Fruit fly (Drosophila melanogaster) whole organism, embryonic: ENCODE results near the gene Ugt35D1.

Experiments
- CG12769 ChIP-seq: fragments of 200-800 bp; sonication (Bioruptor generic); optimal IDR thresholded peaks from 2 replicates; lab custom pipeline; 2019; ENCODE audit warnings: missing biosample characterization, mild to moderate bottlenecking, missing genetic modification characterization, moderate library complexity
- br ChIP-seq: fragments of >200 bp; optimal IDR thresholded peaks from 2 replicates; lab custom pipeline; 2017
- fd102C ChIP-seq: fragments of 200-800 bp; sonication (Bioruptor generic); optimal IDR thresholded peaks from 2 replicates; lab custom pipeline; 2018; ENCODE audit warnings: missing biosample characterization, mild to moderate bottlenecking, missing genetic modification characterization, moderate library complexity
- jumu ChIP-seq: fragments of 200-800 bp; sonication (Bioruptor generic); optimal IDR thresholded peaks from 3 replicates; lab custom pipeline; 2016; ENCODE audit warnings: missing biosample characterization, missing genetic modification characterization

DNA sequence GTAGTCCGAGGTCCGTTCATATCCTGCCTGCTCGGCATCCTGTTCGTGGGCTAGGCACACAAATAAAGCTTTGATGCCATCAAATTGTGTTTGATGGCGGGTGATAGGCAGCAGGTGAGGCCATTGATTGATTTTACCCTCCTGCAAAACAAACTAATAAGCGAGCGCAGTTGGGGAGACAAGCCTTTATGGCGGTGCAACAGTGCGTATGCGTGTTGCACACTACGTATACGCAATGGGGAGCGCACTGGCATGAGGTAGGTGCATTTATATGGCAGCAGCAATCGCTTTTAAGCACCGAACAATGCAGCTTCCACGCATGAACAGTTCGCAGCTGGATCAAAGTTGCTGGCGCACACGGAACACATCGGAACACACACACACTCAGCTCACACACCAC is 14.6 kb downstream of the Ugt35D1 start:
- TF ChIP-seq fd102C (no peak), CG12769 (tag; lab: Kevin White, UChicago) (no peak), br (lab: Kevin White, UChicago) (no peak), jumu (GFP tag; lab: Kevin White, UChicago) (no peak)
